Fruit fly (Drosophila melanogaster) whole organism, embryonic: Measurements from ENCODE around the gene mask.

Experiments used
- Abd-B ChIP-seq: fragments of 200-800 bp; sonication (Bioruptor generic); optimal IDR thresholded peaks from 2 replicates; lab custom pipeline; 2018; ENCODE audit warnings: missing biosample characterization, mild to moderate bottlenecking, missing genetic modification characterization, moderate library complexity
- Awh ChIP-seq: fragments of 200-800 bp; sonication (Bioruptor generic); IDR thresholded peaks from 2 replicates; pipeline ENCODE4, ENCODE4 v1.3.6; 2022; ENCODE audit warnings: missing biosample characterization, missing genetic modification characterization
- Bteb2 ChIP-seq: fragments of 200-800 bp; sonication (Bioruptor generic); optimal IDR thresholded peaks from 2 replicates; lab custom pipeline; 2016; ENCODE audit warnings: missing biosample characterization, missing genetic modification characterization
- CG10321 ChIP-seq: fragments of 200-800 bp; sonication (Bioruptor generic); IDR thresholded peaks from 2 replicates; pipeline ENCODE4 v1.3.6; 2022; ENCODE audit warnings: missing biosample characterization, missing genetic modification characterization
- CG13123 ChIP-seq: fragments of 200-800 bp; sonication (Bioruptor generic); optimal IDR thresholded peaks from 2 replicates; lab custom pipeline; 2016; ENCODE audit warnings: missing biosample characterization, missing genetic modification characterization
- CG13296 ChIP-seq: fragments of 200-800 bp; sonication (Bioruptor generic); optimal IDR thresholded peaks from 3 replicates; lab custom pipeline; 2018; ENCODE audit warnings: missing biosample characterization, mild to moderate bottlenecking, missing genetic modification characterization
- CG1529 ChIP-seq: fragments of 200-800 bp; sonication (Bioruptor generic); optimal IDR thresholded peaks from 3 replicates; lab custom pipeline; 2018; ENCODE audit warnings: missing biosample characterization, missing genetic modification characterization
- CG17612 ChIP-seq: fragments of 200-800 bp; sonication (Bioruptor generic); IDR thresholded peaks from 2 replicates; pipeline ENCODE4 v1.3.6; 2022; ENCODE audit warnings: missing biosample characterization, missing genetic modification characterization
- CG2678 ChIP-seq: fragments of 200-800 bp; sonication (Bioruptor generic); optimal IDR thresholded peaks from 3 replicates; lab custom pipeline; 2019; ENCODE audit warnings: missing biosample characterization, mild to moderate bottlenecking, missing genetic modification characterization, moderate library complexity
- CG30020 ChIP-seq: fragments of 200-800 bp; optimal IDR thresholded peaks from 2 replicates; lab custom pipeline; 2019; ENCODE audit warnings: missing biosample characterization, mild to moderate bottlenecking, missing genetic modification characterization, moderate library complexity
- CG3407 ChIP-seq: fragments of 200-800 bp; sonication (Bioruptor generic); optimal IDR thresholded peaks from 2 replicates; lab custom pipeline; 2018; ENCODE audit warnings: missing biosample characterization, mild to moderate bottlenecking, missing genetic modification characterization
- CG4282 ChIP-seq: fragments of 200-800 bp; sonication (Bioruptor generic); optimal IDR thresholded peaks from 2 replicates; lab custom pipeline; 2016; ENCODE audit warnings: missing biosample characterization, missing genetic modification characterization
- CG4360 ChIP-seq: fragments of 200-800 bp; sonication (Bioruptor generic); IDR thresholded peaks from 2 replicates; pipeline ENCODE4 v1.3.6; 2022; ENCODE audit warnings: missing biosample characterization, missing genetic modification characterization
- CG43689 ChIP-seq: fragments of 200-800 bp; sonication (Bioruptor generic); IDR thresholded peaks from 2 replicates; pipeline ENCODE4 v1.3.6; 2022; ENCODE audit warnings: missing biosample characterization, missing genetic modification characterization
- CG6272 ChIP-seq: fragments of 200-800 bp; sonication (Bioruptor generic); IDR thresholded peaks from 2 replicates; pipeline ENCODE4 v1.3.6; 2022; ENCODE audit warnings: missing biosample characterization, missing genetic modification characterization
- CG6689 ChIP-seq: fragments of 200-800 bp; sonication (Bioruptor generic); IDR thresholded peaks from 2 replicates; pipeline ENCODE4 v1.3.6; 2022; ENCODE audit warnings: missing biosample characterization, missing genetic modification characterization
- CG6791 ChIP-seq: fragments of 200-800 bp; sonication (Bioruptor generic); IDR thresholded peaks from 3 replicates; pipeline ENCODE4 v1.3.6; 2022; ENCODE audit warnings: missing biosample characterization, missing genetic modification characterization; ENCODE audit not compliant: partially characterized antibody
- CG7372 ChIP-seq: fragments of 200-800 bp; sonication (Bioruptor generic); IDR thresholded peaks from 2 replicates; pipeline ENCODE4 v1.3.6; 2022; ENCODE audit warnings: missing biosample characterization, missing genetic modification characterization
- CG7839 ChIP-seq: fragments of 200-800 bp; sonication (Bioruptor generic); optimal IDR thresholded peaks from 3 replicates; lab custom pipeline; 2018; ENCODE audit warnings: missing biosample characterization, mild to moderate bottlenecking, missing genetic modification characterization, moderate library complexity
- CG9215 ChIP-seq: fragments of 200-800 bp; sonication (Bioruptor generic); IDR thresholded peaks from 2 replicates; pipeline ENCODE4 v1.3.6; 2022; ENCODE audit warnings: missing biosample characterization, missing genetic modification characterization
- CG9817 ChIP-seq: fragments of 200-800 bp; sonication (Bioruptor generic); optimal IDR thresholded peaks from 2 replicates; lab custom pipeline; 2018; ENCODE audit warnings: missing biosample characterization, mild to moderate bottlenecking, missing genetic modification characterization, moderate library complexity
- CG9876 ChIP-seq: fragments of 200-800 bp; sonication (Bioruptor generic); optimal IDR thresholded peaks from 2 replicates; lab custom pipeline; 2016; ENCODE audit warnings: missing biosample characterization, missing genetic modification characterization
- Dref ChIP-seq: fragments of 200-800 bp; sonication (Bioruptor generic); IDR thresholded peaks from 2 replicates; pipeline ENCODE4 v1.3.6; 2022; ENCODE audit warnings: missing biosample characterization, missing genetic modification characterization
- Ets97D ChIP-seq: fragments of 200-800 bp; sonication (Bioruptor generic); optimal IDR thresholded peaks from 3 replicates; lab custom pipeline; 2016; ENCODE audit warnings: missing biosample characterization, missing genetic modification characterization
- H2.0 ChIP-seq: fragments of 200-800 bp; sonication (Bioruptor generic); IDR thresholded peaks from 2 replicates; pipeline ENCODE4 v1.3.6; 2022; ENCODE audit warnings: missing biosample characterization, missing genetic modification characterization
- Hr51 ChIP-seq, 2 experiments: fragments of 200-800 bp; sonication (Bioruptor generic); optimal IDR thresholded peaks; 2 replicates in 1 of 2; 3 replicates in 1 of 2; lab custom pipeline; 2016 to 2018; ENCODE audit warnings: missing biosample characterization in 2 of 2, missing genetic modification characterization in 2 of 2, mild to moderate bottlenecking in 1 of 2, moderate library complexity in 1 of 2
- Opbp ChIP-seq: fragments of 200-800 bp; sonication (Bioruptor generic); IDR thresholded peaks from 3 replicates; pipeline ENCODE4 v1.3.6; 2022; ENCODE audit warnings: missing biosample characterization, missing genetic modification characterization; ENCODE audit not compliant: partially characterized antibody
- Sin3A ChIP-seq: fragments of >200 bp; optimal IDR thresholded peaks from 2 replicates; lab custom pipeline; 2018
- Sox102F ChIP-seq: fragments of 200-800 bp; sonication (Bioruptor generic); optimal IDR thresholded peaks from 2 replicates; lab custom pipeline; 2018; ENCODE audit warnings: missing biosample characterization, mild to moderate bottlenecking, missing genetic modification characterization, moderate library complexity
- bab2 ChIP-seq: fragments of 200-800 bp; sonication (Bioruptor generic); optimal IDR thresholded peaks from 2 replicates; lab custom pipeline; 2016; ENCODE audit warnings: missing biosample characterization, missing genetic modification characterization
- ci ChIP-seq: fragments of 200-800 bp; sonication (Bioruptor generic); IDR thresholded peaks from 3 replicates; pipeline ENCODE4 v1.3.6; 2022; ENCODE audit warnings: missing biosample characterization, missing genetic modification characterization
- dmrt99B ChIP-seq: fragments of 200-800 bp; sonication (Bioruptor generic); optimal IDR thresholded peaks from 2 replicates; lab custom pipeline; 2018; ENCODE audit warnings: missing biosample characterization, mild to moderate bottlenecking, missing genetic modification characterization, moderate library complexity
- fd102C ChIP-seq: fragments of 200-800 bp; sonication (Bioruptor generic); optimal IDR thresholded peaks from 2 replicates; lab custom pipeline; 2018; ENCODE audit warnings: missing biosample characterization, mild to moderate bottlenecking, missing genetic modification characterization, moderate library complexity
- fd96Cb ChIP-seq: fragments of 200-800 bp; sonication (Bioruptor generic); optimal IDR thresholded peaks from 2 replicates; lab custom pipeline; 2018; ENCODE audit warnings: missing biosample characterization, mild to moderate bottlenecking, missing genetic modification characterization, moderate library complexity
- gcm2 ChIP-seq: fragments of 200-800 bp; sonication (Bioruptor generic); optimal IDR thresholded peaks from 2 replicates; lab custom pipeline; 2016; ENCODE audit warnings: missing biosample characterization, missing genetic modification characterization
- gem ChIP-seq: fragments of 200-800 bp; sonication (Bioruptor generic); optimal IDR thresholded peaks from 2 replicates; lab custom pipeline; 2019; ENCODE audit warnings: missing biosample characterization, mild to moderate bottlenecking, missing genetic modification characterization, moderate library complexity
- gfzf ChIP-seq: fragments of 200-800 bp; sonication (Bioruptor generic); optimal IDR thresholded peaks from 2 replicates; lab custom pipeline; 2016; ENCODE audit warnings: missing biosample characterization, mild to moderate bottlenecking, missing genetic modification characterization, moderate library complexity
- gro ChIP-seq: fragments of 200-800 bp; sonication (Bioruptor generic); optimal IDR thresholded peaks from 2 replicates; lab custom pipeline; 2016; ENCODE audit warnings: missing biosample characterization, missing genetic modification characterization
- gsb ChIP-seq: fragments of 200-800 bp; sonication (Bioruptor generic); IDR thresholded peaks from 2 replicates; pipeline ENCODE4 v1.3.6; 2022; ENCODE audit warnings: missing biosample characterization, missing genetic modification characterization
- kay ChIP-seq: fragments of 200-800 bp; sonication (Bioruptor generic); optimal IDR thresholded peaks from 2 replicates; lab custom pipeline; 2016; ENCODE audit warnings: missing biosample characterization, missing genetic modification characterization
- pnt ChIP-seq: fragments of 200-800 bp; sonication (Bioruptor generic); optimal IDR thresholded peaks from 3 replicates; lab custom pipeline; 2016; ENCODE audit warnings: missing biosample characterization, missing genetic modification characterization
- pros ChIP-seq: fragments of 200-800 bp; sonication (Bioruptor generic); optimal IDR thresholded peaks from 3 replicates; lab custom pipeline; 2019; ENCODE audit warnings: missing biosample characterization, mild to moderate bottlenecking, missing genetic modification characterization, moderate library complexity
- stwl ChIP-seq: fragments of 200-800 bp; sonication (Bioruptor generic); optimal IDR thresholded peaks from 3 replicates; lab custom pipeline; 2018; ENCODE audit warnings: missing biosample characterization, mild to moderate bottlenecking, missing genetic modification characterization, moderate library complexity
- tio ChIP-seq: fragments of 200-800 bp; sonication (Bioruptor generic); optimal IDR thresholded peaks from 2 replicates; lab custom pipeline; 2017; ENCODE audit warnings: missing biosample characterization, missing genetic modification characterization, inconsistent platforms
- ttk ChIP-seq: fragments of 200-800 bp; sonication (Bioruptor generic); IDR thresholded peaks from 2 replicates; pipeline ENCODE4 v2.1.2; 2022; ENCODE audit warnings: missing biosample characterization, missing genetic modification characterization
- vnd ChIP-seq: fragments of 200-800 bp; sonication (Bioruptor generic); IDR thresholded peaks from 3 replicates; pipeline ENCODE4 v1.3.6; 2022; ENCODE audit warnings: missing biosample characterization, missing genetic modification characterization; ENCODE audit not compliant: partially characterized antibody
- wdn ChIP-seq: fragments of 200-800 bp; sonication (Bioruptor generic); IDR thresholded peaks from 2 replicates; pipeline ENCODE4 v1.3.6; 2022; ENCODE audit warnings: missing biosample characterization, missing genetic modification characterization
- zfh1 ChIP-seq: fragments of 200-800 bp; sonication (Bioruptor generic); IDR thresholded peaks from 3 replicates; pipeline ENCODE4 v1.3.6; 2022; ENCODE audit warnings: missing biosample characterization, missing genetic modification characterization
- zfh2 ChIP-seq: fragments of 200-800 bp; sonication (Bioruptor generic); optimal IDR thresholded peaks from 2 replicates; lab custom pipeline; 2016; ENCODE audit warnings: missing biosample characterization, missing genetic modification characterization

The mask gene

DNA sequence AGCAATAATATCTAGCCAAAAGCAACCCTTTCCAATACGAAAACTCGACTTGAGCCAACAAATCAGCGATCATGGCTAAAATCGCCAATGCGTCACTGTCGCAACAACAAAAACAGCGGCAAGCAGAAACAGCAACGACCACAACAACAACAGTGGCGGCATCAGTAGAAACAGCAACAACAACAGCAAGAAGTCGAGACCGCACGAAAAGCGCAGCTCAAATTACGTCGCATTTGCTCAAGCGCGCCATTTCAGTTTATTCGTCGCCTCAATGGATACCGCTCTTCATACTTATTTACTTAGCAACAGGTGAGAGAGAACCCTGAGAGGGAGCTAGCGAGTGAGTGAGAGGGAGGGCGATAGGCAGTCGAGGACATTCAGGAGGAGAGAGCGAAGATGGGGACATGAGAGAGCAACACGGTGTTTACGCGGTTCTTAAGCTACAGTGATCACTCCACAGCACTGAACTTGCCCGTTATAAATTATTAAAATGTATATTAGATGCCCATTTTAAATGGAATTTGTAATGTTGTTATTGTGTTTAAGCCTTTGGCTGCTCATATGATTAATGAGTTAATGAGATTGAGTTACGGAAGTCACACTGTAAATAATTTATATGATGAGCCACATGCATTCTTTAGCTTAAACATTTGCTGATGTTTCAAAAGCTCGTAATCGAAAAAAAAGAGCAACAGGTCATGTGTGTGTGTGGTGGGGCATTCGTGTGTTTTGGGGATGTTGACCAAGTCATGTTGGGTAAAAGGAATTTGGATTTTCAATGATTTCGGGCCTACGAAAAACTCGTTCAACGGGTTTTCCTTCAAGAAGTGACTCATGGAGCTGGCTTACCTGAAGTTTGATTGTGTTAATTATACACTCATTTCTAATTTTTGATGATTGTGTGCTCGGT, 65.4 kb downstream of the mask start (continued):
- no peak for TF ChIP-seq CG2678
- peak; percentile 67 to 78 for TF ChIP-seq Hr51 (GFP tag; optimal IDR thresholded peaks at IDR 0.05; lab: Kevin White, UChicago)
- TF ChIP-seq H2.0: peak; percentile 87
- TF ChIP-seq CG13296 (GFP tag; lab: Kevin White, UChicago): peak; percentile 66
- peak; percentile 76 for TF ChIP-seq tio (GFP tag; lab: Kevin White, UChicago)
- peak; percentile 77 for TF ChIP-seq Awh (GFP tag; lab: Robert Waterston, UW)
- TF ChIP-seq Sin3A: no peak
- TF ChIP-seq Bteb2: peak; percentile 73
- peak; percentile 55; the same call in 1 of the 2 replicates for TF ChIP-seq CG17612 (GFP tag; lab: Robert Waterston, UW)
- TF ChIP-seq CG4360: peak; percentile 94
- TF ChIP-seq CG13123 (GFP tag; lab: Kevin White, UChicago): no peak
- TF ChIP-seq zfh1: peak; percentile 88
- peak; percentile 67 for TF ChIP-seq fd96Cb (tag; lab: Kevin White, UChicago)
- peak; percentile 81 for TF ChIP-seq dmrt99B
- TF ChIP-seq CG4282 (GFP tag; lab: Kevin White, UChicago): no peak
- TF ChIP-seq CG6791: no peak
- no peak for TF ChIP-seq CG9876 (GFP tag; lab: Kevin White, UChicago)
- TF ChIP-seq CG9215 (GFP tag; lab: Robert Waterston, UW): peak; percentile 75
- TF ChIP-seq CG7372: peak; percentile 77
- TF ChIP-seq gsb (GFP tag; lab: Robert Waterston, UW): peak; percentile 68
- TF ChIP-seq Ets97D: no peak
- peak; percentile 65 for TF ChIP-seq CG6272
- TF ChIP-seq CG43689 (GFP tag; lab: Robert Waterston, UW): peak; percentile 46; the same call in 1 of the 2 replicates
- no peak for TF ChIP-seq Opbp (GFP tag; lab: Robert Waterston, UW)
- peak; percentile 87 for TF ChIP-seq gem
- peak; percentile 69 for TF ChIP-seq pnt (GFP tag; lab: Kevin White, UChicago)
- peak; percentile 75 for TF ChIP-seq Abd-B (GFP tag; lab: Kevin White, UChicago)
- TF ChIP-seq CG7839 (tag; lab: Kevin White, UChicago): peak; percentile 87
- TF ChIP-seq CG10321 (GFP tag; lab: Robert Waterston, UW): peak; percentile 56; the same call in 1 of the 2 replicates
- no peak for TF ChIP-seq gfzf (GFP tag; lab: Kevin White, UChicago)
- peak; percentile 83 for TF ChIP-seq CG9817 (tag; lab: Kevin White, UChicago)
- peak; percentile 17 for TF ChIP-seq stwl (tag; lab: Kevin White, UChicago)
- TF ChIP-seq pros: no peak
- TF ChIP-seq CG1529: peak; percentile 40
- TF ChIP-seq gcm2 (GFP tag; lab: Kevin White, UChicago): no peak
- no peak for TF ChIP-seq Dref (GFP tag; lab: Robert Waterston, UW)
- TF ChIP-seq CG6689 (GFP tag; lab: Robert Waterston, UW): peak; percentile 80
- peak; percentile 59 for TF ChIP-seq bab2
- TF ChIP-seq CG30020 (tag; lab: Kevin White, UChicago): peak; percentile 27
- TF ChIP-seq gro (GFP tag; lab: Kevin White, UChicago): no peak
- peak; percentile 88 for TF ChIP-seq ci (GFP tag; lab: Robert Waterston, UW)
- TF ChIP-seq zfh2 (GFP tag; lab: Kevin White, UChicago): peak; percentile 72
- TF ChIP-seq kay (GFP tag; lab: Kevin White, UChicago): peak; percentile 64
- TF ChIP-seq wdn (GFP tag; lab: Robert Waterston, UW): peak; percentile 82
- TF ChIP-seq Sox102F: peak; percentile 74
- no peak for TF ChIP-seq vnd (GFP tag; lab: Robert Waterston, UW)
- TF ChIP-seq ttk (GFP tag; lab: Robert Waterston, UW): peak; percentile 60
- TF ChIP-seq fd102C (GFP tag; lab: Kevin White, UChicago): peak; percentile 61
- peak; percentile 48 for TF ChIP-seq CG3407 (GFP tag; lab: Kevin White, UChicago)
